Worm (Caenorhabditis elegans) whole organism, dauer: ENCODE measurements around the gene ceh-10.

Source experiments
- unc-62 ChIP-seq: sonication (generic microtip); optimal IDR thresholded peaks from 2 replicates; lab custom pipeline; 2017; ENCODE audit warnings: missing biosample characterization, missing genetic modification reagents, missing genetic modification characterization

ceh-10 gene

ce11 chrIII:5798747-5799146 is at the start of gene ceh-10:
ceh-10 (plus strand) TSS chrIII:5799047.
- no peak for TF ChIP-seq unc-62 (GFP tag; lab: Kevin White, UChicago)

- TF ChIP-seq unc-62 (GFP tag; lab: Kevin White, UChicago): no peak
These were observed 48.3 kb upstream of the ceh-10 start for ce11 chrIII:5750503-5750902.

ce11 chrIII:5755204-5755603 is 43.6 kb upstream of the ceh-10 start, which contains the start of gene ida-1:
ida-1 (plus strand) TSS chrIII:5755539.
- no peak for TF ChIP-seq unc-62 (GFP tag; lab: Kevin White, UChicago)

ce11 chrIII:5757492-5758045 is 41.3 kb upstream of the ceh-10 start:
- no peak for TF ChIP-seq unc-62 (GFP tag; lab: Kevin White, UChicago)

- TF ChIP-seq unc-62 (GFP tag; lab: Kevin White, UChicago): no peak
These were observed 40.2 kb upstream of the ceh-10 start for ce11 chrIII:5758519-5759099.

- no peak for TF ChIP-seq unc-62 (GFP tag; lab: Kevin White, UChicago)
These were observed 38.1 kb upstream of the ceh-10 start for ce11 chrIII:5760721-5761120.

- no peak for TF ChIP-seq unc-62 (GFP tag; lab: Kevin White, UChicago)
These were observed 37.0 kb upstream of the ceh-10 start for ce11 chrIII:5761886-5762285.

ce11 chrIII:5763988-5764387 is 34.9 kb upstream of the ceh-10 start:
- no peak for TF ChIP-seq unc-62 (GFP tag; lab: Kevin White, UChicago)

ce11 chrIII:5769726-5770235 is 29.1 kb upstream of the ceh-10 start, which contains the start of gene cutl-23:
cutl-23 (plus strand) TSS chrIII:5770185.
- TF ChIP-seq unc-62 (GFP tag; lab: Kevin White, UChicago): no peak

- TF ChIP-seq unc-62 (GFP tag; lab: Kevin White, UChicago): no peak
These were observed 16.8 kb upstream of the ceh-10 start for ce11 chrIII:5782080-5782479.

- TF ChIP-seq unc-62 (GFP tag; lab: Kevin White, UChicago): no peak
These were observed 13.4 kb upstream of the ceh-10 start, which contains the start of gene Y37B11A.3 for ce11 chrIII:5785273-5785929. Y37B11A.3 (minus strand) TSS chrIII:5785323.

ce11 chrIII:5790550-5790949 is 8.3 kb upstream of the ceh-10 start, which contains the start of gene rev-3:
rev-3 (minus strand) TSS chrIII:5790650.
- TF ChIP-seq unc-62 (GFP tag; lab: Kevin White, UChicago): no peak

ce11 chrIII:5794982-5795381 is 3.9 kb upstream of the ceh-10 start:
- no peak for TF ChIP-seq unc-62 (GFP tag; lab: Kevin White, UChicago)

ce11 chrIII:5802971-5803370 is 4.1 kb downstream of the ceh-10 start, which contains the start of the genes polq-1 and him-10:
polq-1 (minus strand) TSS chrIII:5803160.
him-10 (plus strand) TSS chrIII:5803260.
- no peak for TF ChIP-seq unc-62 (GFP tag; lab: Kevin White, UChicago)

ce11 chrIII:5805273-5805672 is 6.4 kb downstream of the ceh-10 start, which contains the start of gene R12B2.3:
R12B2.3 (plus strand) TSS chrIII:5805573.
- no peak for TF ChIP-seq unc-62 (GFP tag; lab: Kevin White, UChicago)

ce11 chrIII:5806720-5807119 is 7.9 kb downstream of the ceh-10 start, which contains the start of gene R12B2.2:
R12B2.2 (plus strand) TSS chrIII:5807020.
- no peak for TF ChIP-seq unc-62 (GFP tag; lab: Kevin White, UChicago)
